Fruit fly (Drosophila melanogaster): ENCODE results near the gene CG7384.

The CG7384 gene

dm6 chr2L:10516470-10517048, 6.3 kb upstream of the CG7384 start:
- no peak for TF ChIP-seq dmrt93B (GFP tag; optimal IDR thresholded peaks at IDR 0.05)
- no peak for TF ChIP-seq tai (GFP tag; optimal IDR thresholded peaks at IDR 0.05)
- peak; percentile 66 for TF ChIP-seq h (GFP tag; optimal IDR thresholded peaks at IDR 0.05)
- no peak for TF ChIP-seq CrebA (GFP tag; optimal IDR thresholded peaks at IDR 0.05; ENCODE audit: borderline replicate concordance)
- no peak for TF ChIP-seq Hr78 (GFP tag; optimal IDR thresholded peaks at IDR 0.05)
- no peak for TF ChIP-seq sage (GFP tag; optimal IDR thresholded peaks at IDR 0.05)
- TF ChIP-seq N (GFP tag; optimal IDR thresholded peaks at IDR 0.05), result no peak
- no peak for TF ChIP-seq dl (GFP tag; optimal IDR thresholded peaks at IDR 0.05; ENCODE audit: insufficient read depth in 1 of 2, partially characterized antibody in 2 of 2)
- peak; percentile 32 for TF ChIP-seq CG9705 (GFP tag; optimal IDR thresholded peaks at IDR 0.05)
- TF ChIP-seq pan (optimal IDR thresholded peaks at IDR 0.05), result no peak
- no peak for TF ChIP-seq Vsx2 (GFP tag; optimal IDR thresholded peaks at IDR 0.05; ENCODE audit: partially characterized antibody)
- peak; percentile 60 for TF ChIP-seq Hnf4 (GFP tag; optimal IDR thresholded peaks at IDR 0.05)
- peak; percentile 12 for TF ChIP-seq Hr83 (GFP tag; optimal IDR thresholded peaks at IDR 0.05; ENCODE audit: poor library complexity, severe bottlenecking)
- peak; percentile 50 for TF ChIP-seq Sp1 (GFP tag; optimal IDR thresholded peaks at IDR 0.05)
- TF ChIP-seq Abd-B (GFP tag; optimal IDR thresholded peaks at IDR 0.05), result no peak
- no peak for TF ChIP-seq brk (GFP tag; optimal IDR thresholded peaks at IDR 0.05)
- TF ChIP-seq fru (GFP tag; optimal IDR thresholded peaks at IDR 0.05), result peak; percentile 76
- TF ChIP-seq Mio (GFP tag; optimal IDR thresholded peaks at IDR 0.05), result no peak
- peak; percentile 44 for TF ChIP-seq rgr (GFP tag; optimal IDR thresholded peaks at IDR 0.05)
- TF ChIP-seq Myc (optimal IDR thresholded peaks at IDR 0.05), result no peak
- TF ChIP-seq ey (GFP tag; optimal IDR thresholded peaks at IDR 0.05), result peak; percentile 34
- peak; percentile 57 for TF ChIP-seq br (GFP tag; optimal IDR thresholded peaks at IDR 0.05)
- TF ChIP-seq Dfd (GFP tag; optimal IDR thresholded peaks at IDR 0.05), result no peak
- TF ChIP-seq foxo (GFP tag; optimal IDR thresholded peaks at IDR 0.05), result peak in 1 of 2 experiments; percentile 59
- no peak for TF ChIP-seq Jra (GFP tag; optimal IDR thresholded peaks at IDR 0.05)
- no peak for TF ChIP-seq OdsH (GFP tag; optimal IDR thresholded peaks at IDR 0.05)
- TF ChIP-seq jim (GFP tag; optimal IDR thresholded peaks at IDR 0.05), result no peak
- no peak for TF ChIP-seq GATAd (GFP tag; optimal IDR thresholded peaks at IDR 0.05)
- no peak for TF ChIP-seq lola (GFP tag; optimal IDR thresholded peaks at IDR 0.05)
- no peak for TF ChIP-seq CG32264 (GFP tag; optimal IDR thresholded peaks at IDR 0.05)
- TF ChIP-seq Dif (GFP tag; optimal IDR thresholded peaks at IDR 0.05; ENCODE audit: partially characterized antibody), result no peak
- TF ChIP-seq dsf (GFP tag; optimal IDR thresholded peaks at IDR 0.05; ENCODE audit: borderline replicate concordance), result no peak
- peak; percentile 19 for TF ChIP-seq psq (GFP tag; optimal IDR thresholded peaks at IDR 0.05)
- TF ChIP-seq sv (GFP tag; optimal IDR thresholded peaks at IDR 0.05), result no peak
- TF ChIP-seq HLH106 (tag; optimal IDR thresholded peaks at IDR 0.05), result peak; percentile 53
- TF ChIP-seq usp (GFP tag; optimal IDR thresholded peaks at IDR 0.05), result no peak
- TF ChIP-seq woc (GFP tag; optimal IDR thresholded peaks at IDR 0.05), result peak; percentile 38
- no peak for TF ChIP-seq Rel (GFP tag; optimal IDR thresholded peaks at IDR 0.05)
- TF ChIP-seq Rel (tag; optimal IDR thresholded peaks at IDR 0.05), result peak; percentile 82

dm6 chr2L:10515553-10516174, 5.4 kb upstream of the CG7384 start:
- no peak for TF ChIP-seq Jra (GFP tag; optimal IDR thresholded peaks at IDR 0.05)
- no peak for TF ChIP-seq HLH106 (tag; optimal IDR thresholded peaks at IDR 0.05)
- no peak for TF ChIP-seq foxo (GFP tag; optimal IDR thresholded peaks at IDR 0.05)

Measured in whole organism, wandering third instar larva.